Worm (Caenorhabditis elegans) whole organism, L4/young adult: ENCODE results near the gene F53A2.11.

Experiments used
- W03F9.2 ChIP-seq: fragments of 150-350 bp; optimal IDR thresholded peaks from 2 replicates; lab custom pipeline; 2014; ENCODE audit warnings: missing biosample characterization, missing genetic modification characterization
- dao-5 ChIP-seq: sonication (generic microtip); optimal IDR thresholded peaks from 2 replicates; lab custom pipeline; 2016; ENCODE audit warnings: missing genotype, missing genetic modification characterization, moderate library complexity, missing compliant biosample characterization
- him-1 ChIP-seq: sonication (generic microtip); optimal IDR thresholded peaks from 2 replicates; lab custom pipeline; 2016; ENCODE audit warnings: missing genotype, missing genetic modification reagents, missing genetic modification characterization, missing compliant biosample characterization

DNA sequence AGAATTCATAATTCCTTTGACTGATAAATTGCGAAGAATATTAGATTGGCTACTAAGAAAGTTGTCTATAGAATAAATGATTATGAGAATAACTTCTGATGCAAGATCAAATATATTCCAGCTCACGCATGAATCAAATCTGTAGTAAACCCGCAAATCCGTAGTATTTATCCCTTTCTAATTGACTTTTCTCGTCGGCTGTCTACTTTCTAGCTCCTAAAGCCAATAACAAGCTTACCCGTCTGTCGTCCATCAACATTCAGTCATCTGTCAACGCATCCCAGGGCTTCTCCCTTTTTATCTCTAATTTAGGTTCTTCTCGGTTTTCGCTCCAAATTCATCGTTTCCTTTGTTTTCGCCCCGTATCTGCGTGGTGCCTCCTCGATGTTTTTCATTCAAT is 26.4 kb upstream of the F53A2.11 start:
- no peak for TF ChIP-seq him-1 (tag; lab: Kevin White, UChicago)
- TF ChIP-seq dao-5: no peak
- TF ChIP-seq W03F9.2 (tag; lab: Kevin White, UChicago): no peak
